Worm (Caenorhabditis elegans) whole organism, young adult: ENCODE measurements around the gene F44E5.5.

Experiments used
- B0336.3 ChIP-seq: fragments of 200-800 bp; sonication (Bioruptor generic); IDR thresholded peaks from 2 replicates; pipeline ENCODE4 v1.3.6; 2022; ENCODE audit warnings: missing genetic modification characterization, missing compliant biosample characterization
- C17E4.6 ChIP-seq: fragments of 200-800 bp; sonication (Bioruptor generic); IDR thresholded peaks from 2 replicates; pipeline ENCODE4 v1.3.6; 2022; ENCODE audit warnings: missing genetic modification reagents, missing genetic modification characterization, missing compliant biosample characterization
- F37B4.10 ChIP-seq: fragments of 200-800 bp; sonication (Bioruptor generic); IDR thresholded peaks from 2 replicates; pipeline ENCODE4 v1.3.6; 2022; ENCODE audit warnings: missing genetic modification characterization, missing compliant biosample characterization
- F52B5.7 ChIP-seq: sonication (generic microtip); optimal IDR thresholded peaks from 2 replicates; lab custom pipeline; 2016; ENCODE audit warnings: mild to moderate bottlenecking, missing genetic modification characterization, missing compliant biosample characterization
- T26A5.8 ChIP-seq: sonication (generic microtip); optimal IDR thresholded peaks from 2 replicates; lab custom pipeline; 2016; ENCODE audit warnings: missing genetic modification characterization, missing compliant biosample characterization
- Y95B8A.8 ChIP-seq: fragments of 200-800 bp; sonication (Bioruptor generic); IDR thresholded peaks from 2 replicates; pipeline ENCODE4 v1.3.6; 2022; ENCODE audit warnings: missing genetic modification reagents, missing genetic modification characterization, missing compliant biosample characterization
- akir-1 ChIP-seq: fragments of 200-800 bp; sonication (Bioruptor generic); optimal IDR thresholded peaks from 2 replicates; lab custom pipeline; 2018; ENCODE audit warnings: mild to moderate bottlenecking, missing genetic modification characterization, moderate library complexity, missing compliant biosample characterization
- attf-6 ChIP-seq: fragments of 200-800 bp; sonication (Bioruptor generic); IDR thresholded peaks from 2 replicates; pipeline ENCODE4 v1.3.6; 2022; ENCODE audit warnings: missing genetic modification reagents, missing genetic modification characterization, missing compliant biosample characterization
- ceh-91 ChIP-seq: fragments of 200-800 bp; sonication (Bioruptor generic); IDR thresholded peaks from 2 replicates; pipeline ENCODE4 v1.3.6; 2022; ENCODE audit warnings: missing genetic modification reagents, missing genetic modification characterization, missing compliant biosample characterization
- dox-1 ChIP-seq: fragments of 200-800 bp; sonication (Bioruptor generic); IDR thresholded peaks from 2 replicates; pipeline ENCODE4 v1.3.6; 2022; ENCODE audit warnings: missing genetic modification reagents, missing genetic modification characterization, missing compliant biosample characterization
- egl-18 ChIP-seq: fragments of 200-800 bp; sonication (Bioruptor generic); IDR thresholded peaks from 2 replicates; pipeline ENCODE4 v1.3.6; 2022; ENCODE audit warnings: missing genetic modification reagents, missing genetic modification characterization, missing compliant biosample characterization
- ekl-4 ChIP-seq: fragments of 200-800 bp; sonication (Bioruptor generic); IDR thresholded peaks from 2 replicates; pipeline ENCODE4 v1.3.6; 2022; ENCODE audit warnings: missing genetic modification reagents, missing genetic modification characterization, missing compliant biosample characterization
- gei-17 ChIP-seq: fragments of 200-800 bp; sonication (Bioruptor generic); optimal IDR thresholded peaks from 2 replicates; lab custom pipeline; 2018; ENCODE audit warnings: mild to moderate bottlenecking, missing genetic modification characterization, missing compliant biosample characterization
- hmg-1.2 ChIP-seq: fragments of 200-800 bp; sonication (Bioruptor generic); IDR thresholded peaks from 2 replicates; pipeline ENCODE4 v1.3.6; 2022; ENCODE audit warnings: missing genetic modification reagents, missing genetic modification characterization, missing compliant biosample characterization
- hrde-1 ChIP-seq: sonication (generic microtip); optimal IDR thresholded peaks from 2 replicates; lab custom pipeline; 2016; ENCODE audit warnings: missing genetic modification characterization, mild to moderate bottlenecking, missing compliant biosample characterization, moderate library complexity, missing genotype, missing genetic modification reagents, borderline replicate concordance
- let-607 ChIP-seq, 2 experiments: fragments of 200-800 bp in 1 of 2; sonication (Bioruptor generic) in 1 of 2; sonication (generic microtip) in 1 of 2; optimal IDR thresholded peaks; 2 replicates each; lab custom pipeline; 2016 to 2018; ENCODE audit warnings: mild to moderate bottlenecking in 2 of 2, missing compliant biosample characterization in 2 of 2, missing genetic modification characterization in 2 of 2, moderate library complexity in 2 of 2, missing genotype in 1 of 2
- lin-40 ChIP-seq: sonication (generic microtip); optimal IDR thresholded peaks from 2 replicates; lab custom pipeline; 2016; ENCODE audit warnings: missing genetic modification characterization, mild to moderate bottlenecking, missing compliant biosample characterization, missing genotype, missing genetic modification reagents
- lsy-27 ChIP-seq: sonication (generic microtip); optimal IDR thresholded peaks from 2 replicates; lab custom pipeline; 2017; ENCODE audit warnings: missing genetic modification characterization, mild to moderate bottlenecking, missing compliant biosample characterization, antibody characterized with exemption, missing genotype, borderline replicate concordance; ENCODE audit not compliant: insufficient read depth
- madf-10 ChIP-seq: sonication (generic microtip); optimal IDR thresholded peaks from 2 replicates; lab custom pipeline; 2016; ENCODE audit warnings: mild to moderate bottlenecking, missing genetic modification characterization, missing compliant biosample characterization
- madf-6 ChIP-seq: fragments of 200-800 bp; sonication (Bioruptor generic); IDR thresholded peaks from 2 replicates; pipeline ENCODE4 v1.3.6; 2022; ENCODE audit warnings: missing genetic modification reagents, missing genetic modification characterization, missing compliant biosample characterization
- madf-8 ChIP-seq: fragments of 200-800 bp; sonication (Bioruptor generic); conservative IDR thresholded peaks from 2 replicates; pipeline ENCODE4 v1.3.6; 2022; ENCODE audit warnings: missing genetic modification reagents, missing genetic modification characterization, missing compliant biosample characterization
- nhr-120 ChIP-seq: fragments of 200-800 bp; sonication (Bioruptor generic); IDR thresholded peaks from 2 replicates; pipeline ENCODE4 v1.3.6; 2022; ENCODE audit warnings: missing genetic modification characterization, missing compliant biosample characterization
- nhr-27 ChIP-seq: fragments of 200-800 bp; sonication (Bioruptor generic); optimal IDR thresholded peaks from 2 replicates; lab custom pipeline; 2018; ENCODE audit warnings: mild to moderate bottlenecking, missing genetic modification characterization, moderate library complexity, missing compliant biosample characterization
- nhr-80 ChIP-seq: sonication (generic microtip); optimal IDR thresholded peaks from 2 replicates; lab custom pipeline; 2016; ENCODE audit warnings: missing genetic modification characterization, missing compliant biosample characterization
- nhr-90 ChIP-seq: sonication (generic microtip); optimal IDR thresholded peaks from 2 replicates; lab custom pipeline; 2016; ENCODE audit warnings: missing genotype, mild to moderate bottlenecking, missing genetic modification characterization, missing compliant biosample characterization
- pbrm-1 ChIP-seq: fragments of 200-800 bp; sonication (Bioruptor generic); IDR thresholded peaks from 2 replicates; pipeline ENCODE4 v1.3.6; 2022; ENCODE audit warnings: missing genetic modification reagents, missing genetic modification characterization, missing compliant biosample characterization
- snpc-1.3 ChIP-seq: sonication (generic microtip); optimal IDR thresholded peaks from 2 replicates; lab custom pipeline; 2017; ENCODE audit warnings: missing genetic modification characterization, mild to moderate bottlenecking, missing compliant biosample characterization, antibody characterized with exemption, moderate library complexity, missing genotype, missing genetic modification reagents; ENCODE audit not compliant: insufficient read depth
- snpc-4 ChIP-seq, 5 experiments: fragments of 150-350 bp in 1 of 5; sonication (generic microtip) in 4 of 5; optimal IDR thresholded peaks; 2 replicates each; lab custom pipeline; 2014 to 2018; ENCODE audit warnings: missing genetic modification characterization in 5 of 5, missing biosample characterization in 3 of 5, antibody characterized with exemption in 2 of 5, mild to moderate bottlenecking in 2 of 5, missing compliant biosample characterization in 2 of 5, missing genotype in 2 of 5, moderate library complexity in 2 of 5, missing genetic modification reagents in 1 of 5
- tbx-9 ChIP-seq: sonication (generic microtip); optimal IDR thresholded peaks from 2 replicates; lab custom pipeline; 2016; ENCODE audit warnings: borderline replicate concordance, missing genetic modification characterization, inconsistent platforms, missing compliant biosample characterization
- ztf-18 ChIP-seq: sonication (generic microtip); optimal IDR thresholded peaks from 2 replicates; lab custom pipeline; 2016; ENCODE audit warnings: missing genotype, mild to moderate bottlenecking, missing genetic modification characterization, missing compliant biosample characterization
- ztf-25 ChIP-seq: fragments of 200-800 bp; sonication (Bioruptor generic); IDR thresholded peaks from 2 replicates; pipeline ENCODE4 v1.3.6; 2022; ENCODE audit warnings: missing genetic modification reagents, missing genetic modification characterization, missing compliant biosample characterization

Gene F44E5.5

ce11 chrII:11731174-11731724, 28.2 kb upstream of the F44E5.5 start (continued):
- no peak for TF ChIP-seq hrde-1 (tag; lab: Kevin White, UChicago)
- no peak for TF ChIP-seq tbx-9 (tag; lab: Kevin White, UChicago)
- 0 out of 2 replicates have a peak, but pooled peaks have one; percentile 33 for TF ChIP-seq dox-1 (GFP tag; lab: Robert Waterston, UW)
- 0 out of 2 replicates have a peak, but pooled peaks have one; percentile 6 for TF ChIP-seq C17E4.6 (GFP tag; lab: Robert Waterston, UW)
- peak; percentile 48 for TF ChIP-seq nhr-90 (tag; lab: Kevin White, UChicago)
- TF ChIP-seq ceh-91 (GFP tag; lab: Robert Waterston, UW), result peak; percentile 23; the same call in 1 of the 2 replicates
- no peak for TF ChIP-seq snpc-1.3 (tag; lab: Kevin White, UChicago)
- TF ChIP-seq nhr-27 (tag; lab: Kevin White, UChicago), result no peak
- peak; percentile 62 for TF ChIP-seq nhr-80 (tag; lab: Kevin White, UChicago)
- TF ChIP-seq B0336.3 (GFP tag; lab: Robert Waterston, UW), result peak; percentile 89
- no peak for TF ChIP-seq F37B4.10 (GFP tag; lab: Robert Waterston, UW)
- no peak for TF ChIP-seq akir-1 (GFP tag; lab: Kevin White, UChicago)
- TF ChIP-seq madf-10 (tag; lab: Kevin White, UChicago), result peak; percentile 58
- peak; percentile 16; the same call in 1 of the 2 replicates for TF ChIP-seq pbrm-1 (GFP tag; lab: Robert Waterston, UW)
- TF ChIP-seq ekl-4 (GFP tag; lab: Robert Waterston, UW), result peak; percentile 50; the same call in 1 of the 2 replicates
- TF ChIP-seq gei-17, result peak; percentile 67
- TF ChIP-seq F52B5.7, result no peak
- TF ChIP-seq madf-6, result peak; percentile 20
- TF ChIP-seq ztf-25 (GFP tag; lab: Robert Waterston, UW), result no peak
- TF ChIP-seq ztf-18 (tag; lab: Kevin White, UChicago), result peak; percentile 27

ce11 chrII:11732513-11732912, 26.9 kb upstream of the F44E5.5 start, which contains the start of gene F13D12.8:
F13D12.8 (minus strand) TSS chrII:11732594.
- no peak for TF ChIP-seq Y95B8A.8 (GFP tag; lab: Robert Waterston, UW)
- TF ChIP-seq snpc-4 (GFP tag; optimal IDR thresholded peaks at IDR 0.05; lab: Kevin White, UChicago), result no peak
- TF ChIP-seq snpc-4 (tag; optimal IDR thresholded peaks at IDR 0.05; lab: Kevin White, UChicago), result peak in 1 of 4 experiments; percentile 14

ce11 chrII:11733850-11734249, 25.6 kb upstream of the F44E5.5 start:
- no peak for TF ChIP-seq egl-18
- TF ChIP-seq lsy-27 (tag; lab: Kevin White, UChicago), result no peak
- no peak for TF ChIP-seq nhr-120 (GFP tag; lab: Robert Waterston, UW)
- TF ChIP-seq T26A5.8 (tag; lab: Kevin White, UChicago), result no peak
- no peak for TF ChIP-seq pbrm-1 (GFP tag; lab: Robert Waterston, UW)
- TF ChIP-seq attf-6 (GFP tag; lab: Robert Waterston, UW), result no peak
- no peak for TF ChIP-seq madf-8
- TF ChIP-seq lin-40, result no peak

ce11 chrII:11737347-11737746, 22.1 kb upstream of the F44E5.5 start:
- TF ChIP-seq lin-40 (peak; percentile 15), let-607 (tag; optimal IDR thresholded peaks at IDR 0.05; lab: Kevin White, UChicago) (no peak), hmg-1.2 (GFP tag; lab: Robert Waterston, UW) (peak; percentile 82)
